Worm (Caenorhabditis elegans) whole organism, early embryonic: ENCODE data around the gene Y46G5A.34.

Source experiments
- B0310.2 ChIP-seq: sonication (generic microtip); optimal IDR thresholded peaks from 2 replicates; lab custom pipeline; 2016; ENCODE audit warnings: mild to moderate bottlenecking, missing genetic modification characterization, missing compliant biosample characterization
- F13C5.2 ChIP-seq: sonication (generic microtip); optimal IDR thresholded peaks from 2 replicates; lab custom pipeline; 2017; ENCODE audit warnings: mild to moderate bottlenecking, missing genetic modification characterization, inconsistent platforms, missing compliant biosample characterization
- aly-1 ChIP-seq: sonication (generic microtip); optimal IDR thresholded peaks from 2 replicates; lab custom pipeline; 2016; ENCODE audit warnings: missing genetic modification characterization, missing compliant biosample characterization
- ama-1 ChIP-seq: fragments of 150-350 bp; optimal IDR thresholded peaks from 2 replicates; lab custom pipeline; 2014
- ceh-13 ChIP-seq: fragments of 200-800 bp; sonication (Bioruptor generic); optimal IDR thresholded peaks from 2 replicates; lab custom pipeline; 2018; ENCODE audit warnings: mild to moderate bottlenecking, missing genetic modification characterization, missing compliant biosample characterization
- ceh-36 ChIP-seq: sonication (generic microtip); optimal IDR thresholded peaks from 2 replicates; lab custom pipeline; 2016; ENCODE audit warnings: missing genetic modification characterization, inconsistent platforms, missing compliant biosample characterization
- ets-7 ChIP-seq: sonication (generic microtip); optimal IDR thresholded peaks from 2 replicates; lab custom pipeline; 2016; ENCODE audit warnings: missing genotype, missing genetic modification characterization, missing compliant biosample characterization
- flt-1 ChIP-seq: fragments of 200-800 bp; sonication (Bioruptor generic); IDR thresholded peaks from 2 replicates; pipeline ENCODE4 v1.3.6; 2022; ENCODE audit warnings: missing genetic modification characterization, missing compliant biosample characterization
- hmbx-1 ChIP-seq: sonication (generic microtip); optimal IDR thresholded peaks from 2 replicates; lab custom pipeline; 2016; ENCODE audit warnings: mild to moderate bottlenecking, missing genetic modification characterization, missing compliant biosample characterization
- hmg-4 ChIP-seq: fragments of 200-800 bp; sonication (Bioruptor generic); optimal IDR thresholded peaks from 2 replicates; lab custom pipeline; 2018; ENCODE audit warnings: mild to moderate bottlenecking, missing genetic modification characterization, missing compliant biosample characterization
- hnd-1 ChIP-seq: sonication (generic microtip); optimal IDR thresholded peaks from 2 replicates; lab custom pipeline; 2016; ENCODE audit warnings: missing genetic modification characterization, missing compliant biosample characterization
- pes-1 ChIP-seq: fragments of 200-800 bp; sonication (Bioruptor generic); IDR thresholded peaks from 2 replicates; pipeline ENCODE4 v1.3.6; 2022; ENCODE audit warnings: missing genetic modification reagents, missing genetic modification characterization, missing compliant biosample characterization
- scrt-1 ChIP-seq: fragments of 200-800 bp; sonication (Bioruptor generic); IDR thresholded peaks from 2 replicates; pipeline ENCODE4 v1.3.6; 2022; ENCODE audit warnings: missing genetic modification characterization, missing compliant biosample characterization
- sea-1 ChIP-seq: fragments of 200-800 bp; sonication (Bioruptor generic); conservative IDR thresholded peaks from 2 replicates; pipeline ENCODE4 v1.3.6; 2022; ENCODE audit warnings: missing genetic modification characterization, missing compliant biosample characterization
- tbx-11 ChIP-seq: fragments of 200-800 bp; sonication (Bioruptor generic); IDR thresholded peaks from 2 replicates; pipeline ENCODE4 v1.3.6; 2022; ENCODE audit warnings: missing genetic modification characterization, missing compliant biosample characterization
- tbx-37 ChIP-seq: fragments of 200-800 bp; sonication (Bioruptor generic); conservative IDR thresholded peaks from 2 replicates; pipeline ENCODE4 v1.3.6; 2022; ENCODE audit warnings: missing genetic modification reagents, missing genetic modification characterization, missing compliant biosample characterization
- tra-4 ChIP-seq: sonication (generic microtip); optimal IDR thresholded peaks from 2 replicates; lab custom pipeline; 2017; ENCODE audit warnings: missing genetic modification characterization, missing compliant biosample characterization

The Y46G5A.34 gene

ce11 chrII:12796040-12796502 is 19.6 kb downstream of the Y46G5A.34 start, which contains the start of gene cpt-1:
TSS of gene cpt-1 (minus strand) at chrII:12796452.
- TF ChIP-seq hmbx-1 (tag; lab: Kevin White, UChicago) = no peak
- TF ChIP-seq hnd-1 = no peak
- no peak for TF ChIP-seq F13C5.2 (tag; lab: Kevin White, UChicago)
- no peak for TF ChIP-seq tra-4 (tag; lab: Kevin White, UChicago)
- TF ChIP-seq ceh-13 (GFP tag; lab: Kevin White, UChicago) = no peak
- TF ChIP-seq sea-1 (GFP tag; lab: Robert Waterston, UW) = no peak
- no peak for TF ChIP-seq pes-1 (GFP tag; lab: Robert Waterston, UW)
- no peak for TF ChIP-seq flt-1
- TF ChIP-seq ceh-36 = no peak

DNA sequence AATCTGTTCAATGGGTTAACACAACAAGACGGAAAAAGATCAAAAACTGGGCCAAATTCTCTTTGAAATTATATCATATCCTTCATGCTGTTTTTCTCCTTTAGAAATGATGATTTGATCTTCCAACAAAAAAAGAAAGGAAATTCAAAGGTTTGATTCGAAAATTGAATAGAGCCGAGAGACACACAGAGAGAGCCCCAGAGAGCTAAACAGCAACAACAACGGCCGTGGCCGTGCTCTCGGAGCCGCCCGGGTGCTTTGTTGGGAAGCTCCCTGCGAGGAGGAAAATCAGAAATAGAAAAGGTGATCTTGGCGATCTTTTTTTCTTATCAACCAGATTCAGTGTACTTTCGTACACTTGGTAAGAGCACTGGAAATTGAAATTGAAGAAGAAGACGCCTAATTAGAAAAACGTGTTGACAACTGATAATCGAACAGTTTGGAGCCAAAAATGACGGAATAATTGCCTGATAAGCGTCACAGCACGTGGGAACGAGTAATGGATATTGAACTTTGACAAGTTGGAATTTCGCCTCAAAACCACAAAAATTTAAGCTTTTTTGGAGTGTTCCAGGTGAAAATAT is 20.8 kb downstream of the Y46G5A.34 start:
- no peak for TF ChIP-seq ama-1 (lab: Kevin White, UChicago)
- TF ChIP-seq hnd-1 = no peak
- no peak for TF ChIP-seq tbx-37
- TF ChIP-seq scrt-1 = no peak
- no peak for TF ChIP-seq sea-1 (GFP tag; lab: Robert Waterston, UW)
- TF ChIP-seq tra-4 (tag; lab: Kevin White, UChicago) = no peak
- TF ChIP-seq hmg-4 = no peak

DNA sequence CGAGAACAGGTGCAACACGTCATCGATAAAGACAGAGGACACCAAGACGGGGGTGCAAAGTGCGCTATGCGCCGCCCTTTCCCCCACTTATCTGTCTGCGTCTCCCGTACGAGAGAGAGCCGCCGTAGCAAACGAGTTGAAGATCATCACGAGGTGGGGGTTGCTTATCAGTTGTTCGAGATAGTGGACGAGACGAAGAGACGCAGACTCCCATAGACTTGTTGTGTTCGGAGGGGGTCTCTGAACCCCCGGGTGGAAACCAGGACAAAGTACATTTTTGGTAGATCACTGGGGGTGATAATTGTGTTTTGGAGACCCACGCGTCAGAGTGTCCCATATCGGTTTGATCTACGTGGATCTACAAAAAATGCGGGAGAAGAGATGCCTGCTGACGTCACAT is 22.3 kb downstream of the Y46G5A.34 start:
- no peak for TF ChIP-seq tbx-11 (GFP tag; lab: Robert Waterston, UW)
- no peak for TF ChIP-seq pes-1 (GFP tag; lab: Robert Waterston, UW)
- no peak for TF ChIP-seq aly-1
- TF ChIP-seq ets-7 = no peak
- no peak for TF ChIP-seq B0310.2 (tag; lab: Kevin White, UChicago)
- no peak for TF ChIP-seq ama-1 (lab: Kevin White, UChicago)
- TF ChIP-seq F13C5.2 (tag; lab: Kevin White, UChicago) = no peak
- no peak for TF ChIP-seq hmbx-1 (tag; lab: Kevin White, UChicago)
- TF ChIP-seq sea-1 (GFP tag; lab: Robert Waterston, UW) = no peak
- TF ChIP-seq tbx-37 = no peak
- TF ChIP-seq hnd-1 = no peak
- no peak for TF ChIP-seq ceh-36
- TF ChIP-seq flt-1 = no peak
- no peak for TF ChIP-seq tra-4 (tag; lab: Kevin White, UChicago)
- TF ChIP-seq ceh-13 (GFP tag; lab: Kevin White, UChicago) = no peak
- TF ChIP-seq hmg-4 = no peak
- TF ChIP-seq scrt-1 = no peak

ce11 chrII:12799364-12799763 is 22.9 kb downstream of the Y46G5A.34 start:
- TF ChIP-seq ceh-13 (GFP tag; lab: Kevin White, UChicago) = no peak
- TF ChIP-seq scrt-1 = no peak
- TF ChIP-seq hnd-1 = no peak
- TF ChIP-seq pes-1 (GFP tag; lab: Robert Waterston, UW) = no peak
- TF ChIP-seq hmbx-1 (tag; lab: Kevin White, UChicago) = no peak
- TF ChIP-seq ceh-36 = no peak
- no peak for TF ChIP-seq aly-1
- TF ChIP-seq sea-1 (GFP tag; lab: Robert Waterston, UW) = no peak
- TF ChIP-seq F13C5.2 (tag; lab: Kevin White, UChicago) = no peak
- TF ChIP-seq hmg-4 = no peak

- TF ChIP-seq flt-1 = no peak
Measured at ce11 chrII:12799927-12800522, 23.5 kb downstream of the Y46G5A.34 start.

- TF ChIP-seq hmbx-1 (tag; lab: Kevin White, UChicago) (no peak), hnd-1 (no peak), B0310.2 (tag; lab: Kevin White, UChicago) (no peak), tra-4 (tag; lab: Kevin White, UChicago) (no peak), sea-1 (GFP tag; lab: Robert Waterston, UW) (no peak)
Measured at ce11 chrII:12805161-12805560, 28.7 kb downstream of the Y46G5A.34 start, which contains the start of the genes Y46G5A.18 and Y46G5A.47. TSS of gene Y46G5A.18 (minus strand) at chrII:12805261. TSS of gene Y46G5A.47 (minus strand) at chrII:12805306.

DNA sequence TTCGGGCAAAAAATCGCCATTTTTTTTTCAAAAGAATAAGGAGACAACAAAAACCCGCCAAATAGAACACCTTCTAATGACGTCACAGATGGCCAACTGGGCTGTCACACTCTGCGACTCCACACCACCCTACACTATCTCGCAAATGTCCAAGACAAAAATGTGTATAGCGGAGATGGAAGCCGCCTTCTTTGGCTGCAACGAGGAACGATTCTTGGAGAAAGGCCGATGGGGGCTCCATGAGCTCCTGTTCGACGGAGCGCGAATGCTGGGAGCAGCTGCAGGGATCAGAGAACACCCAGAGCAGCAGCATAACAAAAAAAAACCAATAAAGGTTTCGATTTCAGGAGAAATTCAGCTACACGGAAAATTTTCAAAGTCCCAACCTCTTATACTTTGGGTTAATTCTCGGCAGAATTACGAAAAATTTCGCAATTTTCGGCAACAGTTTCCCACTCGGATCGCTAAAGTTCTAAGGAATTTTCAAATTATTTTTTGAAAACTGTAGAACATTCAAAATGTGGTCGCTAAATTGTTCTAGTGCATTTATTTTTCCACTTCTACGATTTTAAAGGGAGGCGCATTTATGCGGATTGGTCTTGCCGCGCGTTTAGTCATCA is 29.4 kb downstream of the Y46G5A.34 start:
- TF ChIP-seq ama-1 (lab: Kevin White, UChicago) (no peak), aly-1 (no peak), sea-1 (GFP tag; lab: Robert Waterston, UW) (no peak), tbx-37 (no peak), ets-7 (no peak), B0310.2 (tag; lab: Kevin White, UChicago) (no peak)

DNA sequence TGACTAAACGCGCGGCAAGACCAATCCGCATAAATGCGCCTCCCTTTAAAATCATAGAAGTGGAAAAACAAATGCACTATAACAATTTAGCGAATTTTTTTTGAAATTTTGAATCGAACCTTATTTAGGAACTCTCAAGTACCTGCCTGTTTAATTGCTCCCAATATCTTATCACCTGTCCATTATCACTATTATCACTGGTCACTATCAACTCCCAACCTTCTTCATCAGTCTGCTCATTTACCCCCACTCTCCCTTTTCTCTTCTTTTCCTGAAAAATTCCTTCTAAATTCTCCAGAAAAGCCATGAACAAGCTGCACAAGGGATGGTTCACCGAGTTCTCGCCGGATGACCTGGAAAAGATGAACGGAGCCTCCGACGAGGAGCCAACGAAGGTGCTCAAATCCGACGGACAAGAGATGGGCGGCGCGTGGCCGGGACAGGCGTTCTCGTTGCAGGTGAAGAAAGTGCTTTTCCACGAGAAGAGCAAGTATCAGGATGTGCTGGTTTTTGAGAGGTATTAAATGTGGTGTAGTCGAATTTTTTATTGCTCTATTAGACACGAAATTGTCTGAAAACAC is 30.2 kb downstream of the Y46G5A.34 start, which contains the start of gene spds-1:
spds-1 (plus strand) TSS at position 298 of the 581 bp plus-strand sequence.
- no peak for TF ChIP-seq ets-7
- TF ChIP-seq flt-1 = no peak
- no peak for TF ChIP-seq scrt-1
- TF ChIP-seq ceh-36 = no peak
- no peak for TF ChIP-seq sea-1 (GFP tag; lab: Robert Waterston, UW)
- TF ChIP-seq tra-4 (tag; lab: Kevin White, UChicago) = no peak
- no peak for TF ChIP-seq pes-1 (GFP tag; lab: Robert Waterston, UW)
- no peak for TF ChIP-seq ceh-13 (GFP tag; lab: Kevin White, UChicago)
- no peak for TF ChIP-seq B0310.2 (tag; lab: Kevin White, UChicago)
- no peak for TF ChIP-seq hmg-4
- TF ChIP-seq hnd-1 = no peak
